Fruit fly (Drosophila melanogaster) whole organism, embryonic: ENCODE results near the gene CG42540.

Source experiments
- Atf-2 ChIP-seq: fragments of 200-800 bp; sonication (Bioruptor generic); optimal IDR thresholded peaks from 2 replicates; lab custom pipeline; 2016; ENCODE audit warnings: missing biosample characterization, missing genetic modification characterization
- BEAF-32 ChIP-seq: fragments of 200-800 bp; sonication (Bioruptor generic); optimal IDR thresholded peaks from 3 replicates; lab custom pipeline; 2017; ENCODE audit warnings: missing biosample characterization, missing genetic modification characterization, mild to moderate bottlenecking, moderate library complexity, missing genetic modification reagents
- BtbVII ChIP-seq: fragments of 200-800 bp; sonication (Bioruptor generic); optimal IDR thresholded peaks from 3 replicates; lab custom pipeline; 2017; ENCODE audit warnings: missing biosample characterization, mild to moderate bottlenecking, missing genetic modification characterization
- CG11456 ChIP-seq: fragments of 200-800 bp; sonication (Bioruptor generic); IDR thresholded peaks from 3 replicates; pipeline ENCODE4 v1.3.6; 2022; ENCODE audit warnings: missing biosample characterization, missing genetic modification characterization
- CG11696 ChIP-seq: fragments of 200-800 bp; sonication (Bioruptor generic); IDR thresholded peaks from 2 replicates; pipeline ENCODE4 v1.3.6; 2022; ENCODE audit warnings: missing biosample characterization, missing genetic modification characterization
- CG12391 ChIP-seq: fragments of 200-800 bp; sonication (Bioruptor generic); optimal IDR thresholded peaks from 3 replicates; lab custom pipeline; 2018; ENCODE audit warnings: missing biosample characterization, mild to moderate bottlenecking, missing genetic modification characterization, moderate library complexity
- CG13296 ChIP-seq: fragments of 200-800 bp; sonication (Bioruptor generic); optimal IDR thresholded peaks from 3 replicates; lab custom pipeline; 2018; ENCODE audit warnings: missing biosample characterization, mild to moderate bottlenecking, missing genetic modification characterization
- CG13424 ChIP-seq: fragments of 200-800 bp; sonication (Bioruptor generic); optimal IDR thresholded peaks from 2 replicates; lab custom pipeline; 2019; ENCODE audit warnings: missing biosample characterization, mild to moderate bottlenecking, missing genetic modification characterization, moderate library complexity
- CG13775 ChIP-seq: fragments of 200-800 bp; sonication (Bioruptor generic); optimal IDR thresholded peaks from 3 replicates; lab custom pipeline; 2017; ENCODE audit warnings: missing biosample characterization, mild to moderate bottlenecking, missing genetic modification characterization
- CG1647 ChIP-seq: fragments of 200-800 bp; sonication (Bioruptor generic); optimal IDR thresholded peaks from 3 replicates; lab custom pipeline; 2016; ENCODE audit warnings: missing biosample characterization, missing genetic modification characterization
- CG16779 ChIP-seq: fragments of 200-800 bp; sonication (Bioruptor generic); IDR thresholded peaks from 2 replicates; pipeline ENCODE4 v1.3.6; 2022; ENCODE audit warnings: missing biosample characterization, missing genetic modification characterization
- CG2116 ChIP-seq: fragments of 200-800 bp; sonication (Bioruptor generic); optimal IDR thresholded peaks from 3 replicates; lab custom pipeline; 2018; ENCODE audit warnings: missing biosample characterization, mild to moderate bottlenecking, missing genetic modification characterization
- CG3065 ChIP-seq: fragments of 200-800 bp; sonication (Bioruptor generic); optimal IDR thresholded peaks from 2 replicates; lab custom pipeline; 2016; ENCODE audit warnings: missing biosample characterization, missing genetic modification characterization
- CG5180 ChIP-seq: fragments of 200-800 bp; sonication (Bioruptor generic); optimal IDR thresholded peaks from 3 replicates; lab custom pipeline; 2017; ENCODE audit warnings: missing biosample characterization, missing genetic modification characterization, mild to moderate bottlenecking, moderate library complexity, missing genetic modification reagents
- CG7357 ChIP-seq: fragments of 200-800 bp; sonication (Bioruptor generic); IDR thresholded peaks from 3 replicates; pipeline ENCODE4 v1.3.6; 2022; ENCODE audit warnings: missing biosample characterization, missing genetic modification characterization
- CG8359 ChIP-seq: fragments of 200-800 bp; sonication (Bioruptor generic); optimal IDR thresholded peaks from 2 replicates; lab custom pipeline; 2017; ENCODE audit warnings: missing biosample characterization, mild to moderate bottlenecking, missing genetic modification characterization, borderline replicate concordance
- CG8388 ChIP-seq: fragments of 200-800 bp; sonication (Bioruptor generic); optimal IDR thresholded peaks from 2 replicates; lab custom pipeline; 2019; ENCODE audit warnings: missing biosample characterization, mild to moderate bottlenecking, missing genetic modification characterization, moderate library complexity
- CG8924 ChIP-seq: fragments of 200-800 bp; optimal IDR thresholded peaks from 3 replicates; lab custom pipeline; 2019; ENCODE audit warnings: missing biosample characterization, mild to moderate bottlenecking, missing genetic modification characterization, moderate library complexity
- CkIIα-i1 ChIP-seq: fragments of 200-800 bp; sonication (Bioruptor generic); IDR thresholded peaks from 2 replicates; pipeline ENCODE4 v1.3.6; 2022; ENCODE audit warnings: missing biosample characterization, missing genetic modification characterization
- D19B ChIP-seq: fragments of 200-800 bp; sonication (Bioruptor generic); optimal IDR thresholded peaks from 2 replicates; lab custom pipeline; 2017; ENCODE audit warnings: missing biosample characterization, mild to moderate bottlenecking, missing genetic modification characterization
- E2f2 ChIP-seq: fragments of 200-800 bp; sonication (Bioruptor generic); IDR thresholded peaks from 2 replicates; pipeline ENCODE4 v1.3.6; 2022; ENCODE audit warnings: missing biosample characterization, missing genetic modification characterization
- HLH54F ChIP-seq: fragments of 200-800 bp; sonication (Bioruptor generic); optimal IDR thresholded peaks from 3 replicates; lab custom pipeline; 2016; ENCODE audit warnings: missing biosample characterization, missing genetic modification characterization
- HmgD ChIP-seq: fragments of 200-800 bp; sonication (Bioruptor generic); optimal IDR thresholded peaks from 3 replicates; lab custom pipeline; 2016; ENCODE audit warnings: missing biosample characterization, missing genetic modification characterization
- Hr39 ChIP-seq: fragments of >200 bp; optimal IDR thresholded peaks from 2 replicates; lab custom pipeline; 2017
- Meics ChIP-seq: fragments of 200-800 bp; sonication (Bioruptor generic); optimal IDR thresholded peaks from 2 replicates; lab custom pipeline; 2017; ENCODE audit warnings: missing biosample characterization, mild to moderate bottlenecking, missing genetic modification characterization
- Oli ChIP-seq: fragments of 200-800 bp; sonication (Bioruptor generic); optimal IDR thresholded peaks from 2 replicates; lab custom pipeline; 2018; ENCODE audit warnings: missing biosample characterization, mild to moderate bottlenecking, missing genetic modification characterization, moderate library complexity
- PHDP ChIP-seq: fragments of 200-800 bp; sonication (Bioruptor generic); optimal IDR thresholded peaks from 3 replicates; lab custom pipeline; 2018; ENCODE audit warnings: missing biosample characterization, mild to moderate bottlenecking, missing genetic modification characterization, moderate library complexity
- Pdp1 ChIP-seq, 2 experiments: fragments of 200-800 bp; sonication (Bioruptor generic); optimal IDR thresholded peaks; 3 replicates each; lab custom pipeline; 2016; ENCODE audit warnings: missing biosample characterization in 2 of 2, missing genetic modification characterization in 2 of 2, mild to moderate bottlenecking in 1 of 2, moderate library complexity in 1 of 2
- Poxn ChIP-seq: fragments of 200-800 bp; sonication (Bioruptor generic); IDR thresholded peaks from 2 replicates; pipeline ENCODE4 v1.3.6; 2022; ENCODE audit warnings: missing biosample characterization, missing genetic modification characterization
- Taf1 ChIP-seq: fragments of 200-800 bp; sonication (Bioruptor generic); IDR thresholded peaks from 2 replicates; pipeline ENCODE4 v1.3.6; 2022; ENCODE audit warnings: missing biosample characterization, missing genetic modification characterization
- ap ChIP-seq: fragments of 200-800 bp; sonication (Bioruptor generic); IDR thresholded peaks from 2 replicates; pipeline ENCODE4 v1.3.6; 2022; ENCODE audit warnings: missing biosample characterization, missing genetic modification characterization
- bcd ChIP-seq: fragments of 200-800 bp; sonication (Bioruptor generic); optimal IDR thresholded peaks from 2 replicates; lab custom pipeline; 2017; ENCODE audit warnings: missing biosample characterization, mild to moderate bottlenecking, missing genetic modification characterization
- cas ChIP-seq: fragments of 200-800 bp; sonication (Bioruptor generic); IDR thresholded peaks from 2 replicates; pipeline ENCODE4 v1.3.6; 2022; ENCODE audit warnings: missing biosample characterization, missing genetic modification characterization
- chn ChIP-seq: fragments of 200-800 bp; sonication (Bioruptor generic); optimal IDR thresholded peaks from 2 replicates; lab custom pipeline; 2016; ENCODE audit warnings: missing biosample characterization, missing genetic modification characterization
- dimm ChIP-seq: fragments of 200-800 bp; sonication (Bioruptor generic); IDR thresholded peaks from 2 replicates; pipeline ENCODE4 v1.3.6; 2022; ENCODE audit warnings: missing biosample characterization, missing genetic modification characterization
- ems ChIP-seq: fragments of 200-800 bp; sonication (Bioruptor generic); optimal IDR thresholded peaks from 3 replicates; lab custom pipeline; 2016; ENCODE audit warnings: missing biosample characterization, missing genetic modification characterization
- en ChIP-seq: fragments of 200-800 bp; sonication (Bioruptor generic); optimal IDR thresholded peaks from 2 replicates; lab custom pipeline; 2016; ENCODE audit warnings: missing biosample characterization, missing genetic modification characterization
- eve ChIP-seq, 2 experiments: fragments of >200 bp; optimal IDR thresholded peaks; 2 replicates each; lab custom pipeline; 2017; ENCODE audit warnings: missing biosample characterization in 2 of 2, missing genetic modification characterization in 2 of 2
- fd102C ChIP-seq: fragments of 200-800 bp; sonication (Bioruptor generic); optimal IDR thresholded peaks from 2 replicates; lab custom pipeline; 2018; ENCODE audit warnings: missing biosample characterization, mild to moderate bottlenecking, missing genetic modification characterization, moderate library complexity
- ftz-f1 ChIP-seq: fragments of 200-800 bp; sonication (Bioruptor generic); optimal IDR thresholded peaks from 2 replicates; lab custom pipeline; 2016; ENCODE audit warnings: missing biosample characterization, missing genetic modification characterization
- gce ChIP-seq: fragments of 200-800 bp; sonication (Bioruptor generic); IDR thresholded peaks from 3 replicates; pipeline ENCODE4 v1.3.6; 2022; ENCODE audit warnings: missing biosample characterization, missing genetic modification characterization
- gcm2 ChIP-seq: fragments of 200-800 bp; sonication (Bioruptor generic); optimal IDR thresholded peaks from 2 replicates; lab custom pipeline; 2016; ENCODE audit warnings: missing biosample characterization, missing genetic modification characterization
- jing ChIP-seq: fragments of 200-800 bp; sonication (Bioruptor generic); optimal IDR thresholded peaks from 2 replicates; lab custom pipeline; 2018; ENCODE audit warnings: missing biosample characterization, mild to moderate bottlenecking, missing genetic modification characterization
- knrl ChIP-seq: fragments of 200-800 bp; sonication (Bioruptor generic); IDR thresholded peaks from 3 replicates; pipeline ENCODE4 v1.3.6; 2022; ENCODE audit warnings: missing biosample characterization, missing genetic modification characterization; ENCODE audit not compliant: partially characterized antibody
- mld ChIP-seq: fragments of 200-800 bp; sonication (Bioruptor generic); IDR thresholded peaks from 3 replicates; pipeline ENCODE4 v1.3.6; 2022; ENCODE audit warnings: missing biosample characterization, missing genetic modification characterization; ENCODE audit not compliant: partially characterized antibody
- odd ChIP-seq: fragments of 200-800 bp; sonication (Bioruptor generic); optimal IDR thresholded peaks from 2 replicates; lab custom pipeline; 2017; ENCODE audit warnings: missing biosample characterization, mild to moderate bottlenecking, missing genetic modification characterization
- shn ChIP-seq: fragments of 200-800 bp; sonication (Bioruptor generic); optimal IDR thresholded peaks from 3 replicates; lab custom pipeline; 2016; ENCODE audit warnings: missing biosample characterization, missing genetic modification characterization
- stwl ChIP-seq: fragments of 200-800 bp; sonication (Bioruptor generic); optimal IDR thresholded peaks from 3 replicates; lab custom pipeline; 2018; ENCODE audit warnings: missing biosample characterization, mild to moderate bottlenecking, missing genetic modification characterization, moderate library complexity
- trh ChIP-seq: fragments of 200-800 bp; sonication (Bioruptor generic); optimal IDR thresholded peaks from 2 replicates; lab custom pipeline; 2016; ENCODE audit warnings: missing biosample characterization, missing genetic modification characterization
- unc-4 ChIP-seq: fragments of 200-800 bp; sonication (Bioruptor generic); IDR thresholded peaks from 2 replicates; pipeline ENCODE4 v1.3.6; 2022; ENCODE audit warnings: missing biosample characterization, missing genetic modification characterization; ENCODE audit not compliant: partially characterized antibody
- usp ChIP-seq: fragments of >200 bp; optimal IDR thresholded peaks from 2 replicates; lab custom pipeline; 2017; ENCODE audit warnings: missing biosample characterization, missing genetic modification characterization
- wdn ChIP-seq: fragments of 200-800 bp; sonication (Bioruptor generic); IDR thresholded peaks from 2 replicates; pipeline ENCODE4 v1.3.6; 2022; ENCODE audit warnings: missing biosample characterization, missing genetic modification characterization

Gene CG42540

DNA sequence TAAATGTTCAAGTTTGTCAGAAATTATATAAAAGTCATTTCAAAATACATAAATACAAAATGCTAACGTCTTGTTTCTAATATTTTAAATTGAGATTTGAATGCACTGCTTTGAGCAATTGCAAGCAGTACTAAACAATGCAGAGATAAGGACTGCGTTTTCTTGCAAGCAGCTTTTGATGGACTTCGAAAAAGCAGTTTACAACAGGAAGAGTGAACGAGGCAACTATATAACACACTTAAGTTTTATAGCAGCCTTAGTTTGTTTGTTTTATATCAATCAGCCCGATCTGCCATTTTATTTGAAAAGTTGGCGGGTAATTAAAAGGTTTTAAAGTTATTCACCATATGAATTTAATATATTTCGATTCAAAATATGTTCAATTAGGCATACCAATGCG lies 2.5 kb upstream of the CG42540 start (continued):
- TF ChIP-seq mld (GFP tag; lab: Robert Waterston, UW): no peak
- peak; percentile 95 for TF ChIP-seq HmgD (GFP tag; lab: Kevin White, UChicago)
- no peak for TF ChIP-seq CG3065 (GFP tag; lab: Kevin White, UChicago)
- no peak for TF ChIP-seq CG8388 (GFP tag; lab: Kevin White, UChicago)
- no peak for TF ChIP-seq CG11696 (GFP tag; lab: Robert Waterston, UW)
- no peak for TF ChIP-seq CG1647 (GFP tag; lab: Kevin White, UChicago)
- TF ChIP-seq fd102C (GFP tag; lab: Kevin White, UChicago): no peak
- no peak for TF ChIP-seq CG16779 (GFP tag; lab: Robert Waterston, UW)
- no peak for TF ChIP-seq wdn (GFP tag; lab: Robert Waterston, UW)
- TF ChIP-seq Atf-2 (GFP tag; lab: Kevin White, UChicago): no peak
- no peak for TF ChIP-seq gce (GFP tag; lab: Robert Waterston, UW)
- TF ChIP-seq eve (GFP tag; optimal IDR thresholded peaks at IDR 0.05; lab: Kevin White, UChicago): no peak
- no peak for TF ChIP-seq CG13775 (GFP tag; lab: Kevin White, UChicago)
- no peak for TF ChIP-seq PHDP
- no peak for TF ChIP-seq CG7357
- TF ChIP-seq jing: no peak
- TF ChIP-seq BtbVII: no peak
- TF ChIP-seq ftz-f1 (GFP tag; lab: Kevin White, UChicago): no peak
- no peak for TF ChIP-seq bcd
- no peak for TF ChIP-seq CG8359 (GFP tag; lab: Kevin White, UChicago)
- no peak for TF ChIP-seq D19B (GFP tag; lab: Kevin White, UChicago)
- no peak for TF ChIP-seq CG8924
- no peak for TF ChIP-seq Hr39
- TF ChIP-seq Meics (GFP tag; lab: Kevin White, UChicago): no peak
- TF ChIP-seq ems (GFP tag; lab: Kevin White, UChicago): no peak
- no peak for TF ChIP-seq dimm (GFP tag; lab: Robert Waterston, UW)
- TF ChIP-seq stwl (tag; lab: Kevin White, UChicago): peak; percentile 99
- TF ChIP-seq knrl (GFP tag; lab: Robert Waterston, UW): peak; percentile 53; the same call in 1 of the 3 replicates
- no peak for TF ChIP-seq Pdp1 (GFP tag; optimal IDR thresholded peaks at IDR 0.05; lab: Kevin White, UChicago)
- no peak for TF ChIP-seq odd (GFP tag; lab: Kevin White, UChicago)
- peak; percentile 19 for TF ChIP-seq BEAF-32 (GFP tag; lab: Kevin White, UChicago)
- TF ChIP-seq gcm2 (GFP tag; lab: Kevin White, UChicago): no peak
- no peak for TF ChIP-seq ap (GFP tag; lab: Robert Waterston, UW)
- TF ChIP-seq CG11456 (GFP tag; lab: Robert Waterston, UW): no peak
- TF ChIP-seq chn (GFP tag; lab: Kevin White, UChicago): no peak
- TF ChIP-seq trh (GFP tag; lab: Kevin White, UChicago): no peak
- peak; percentile 94 for TF ChIP-seq E2f2
- TF ChIP-seq Taf1 (GFP tag; lab: Robert Waterston, UW): no peak
- TF ChIP-seq usp: no peak
- no peak for TF ChIP-seq en
- TF ChIP-seq CG12391 (tag; lab: Kevin White, UChicago): peak; percentile 17
- TF ChIP-seq CkIIα-i1: no peak
- TF ChIP-seq HLH54F (GFP tag; lab: Kevin White, UChicago): no peak
- no peak for TF ChIP-seq CG13296 (GFP tag; lab: Kevin White, UChicago)
- TF ChIP-seq CG2116 (GFP tag; lab: Kevin White, UChicago): no peak
- no peak for TF ChIP-seq CG13424 (tag; lab: Kevin White, UChicago)
- TF ChIP-seq shn (GFP tag; lab: Kevin White, UChicago): no peak
- TF ChIP-seq unc-4 (GFP tag; lab: Robert Waterston, UW): no peak
- TF ChIP-seq Oli (tag; lab: Kevin White, UChicago): no peak
- no peak for TF ChIP-seq cas (GFP tag; lab: Robert Waterston, UW)
- no peak for TF ChIP-seq Poxn (GFP tag; lab: Robert Waterston, UW)
- no peak for TF ChIP-seq CG5180 (GFP tag; lab: Kevin White, UChicago)
